Worm (Caenorhabditis elegans) whole organism, midembryonic: ENCODE results near the gene snt-1.

ENCODE experiments used
- T22C8.4 ChIP-seq: fragments of 200-800 bp; sonication (Bioruptor generic); IDR thresholded peaks from 2 replicates; pipeline ENCODE4 v1.3.6; 2022; ENCODE audit warnings: missing genetic modification characterization, missing compliant biosample characterization
- cog-1 ChIP-seq: sonication (generic microtip); optimal IDR thresholded peaks from 2 replicates; lab custom pipeline; 2016; ENCODE audit warnings: missing genetic modification characterization, missing compliant biosample characterization
- flt-1 ChIP-seq: fragments of 200-800 bp; sonication (Bioruptor generic); IDR thresholded peaks from 2 replicates; pipeline ENCODE4 v1.3.6; 2022; ENCODE audit warnings: missing genetic modification characterization, missing compliant biosample characterization
- klf-2 ChIP-seq: fragments of 200-800 bp; sonication (Bioruptor generic); conservative IDR thresholded peaks from 2 replicates; pipeline ENCODE4 v1.3.6; 2022; ENCODE audit warnings: missing genetic modification reagents, missing genetic modification characterization, missing compliant biosample characterization
- med-1 ChIP-seq: sonication (generic microtip); optimal IDR thresholded peaks from 2 replicates; lab custom pipeline; 2017; ENCODE audit warnings: missing genetic modification characterization, mild to moderate bottlenecking, missing compliant biosample characterization, antibody characterized with exemption, missing genetic modification reagents; ENCODE audit not compliant: insufficient read depth
- ref-1 ChIP-seq: fragments of 200-800 bp; sonication (Bioruptor generic); conservative IDR thresholded peaks from 2 replicates; pipeline ENCODE4 v1.3.6; 2022; ENCODE audit warnings: missing genetic modification reagents, missing genetic modification characterization, missing compliant biosample characterization
- tab-1 ChIP-seq: fragments of 200-800 bp; sonication (Bioruptor generic); IDR thresholded peaks from 2 replicates; pipeline ENCODE4 v1.3.6; 2022; ENCODE audit warnings: missing genetic modification characterization, missing compliant biosample characterization
- ztf-23 ChIP-seq: fragments of 200-800 bp; sonication (Bioruptor generic); IDR thresholded peaks from 2 replicates; pipeline ENCODE4 v1.3.6; 2022; ENCODE audit warnings: missing genetic modification reagents, missing genetic modification characterization, missing compliant biosample characterization
- ztf-29 ChIP-seq: fragments of 200-800 bp; sonication (Bioruptor generic); IDR thresholded peaks from 2 replicates; pipeline ENCODE4 v1.3.6; 2022; ENCODE audit warnings: missing genetic modification reagents, missing genetic modification characterization, missing compliant biosample characterization

snt-1 gene

DNA sequence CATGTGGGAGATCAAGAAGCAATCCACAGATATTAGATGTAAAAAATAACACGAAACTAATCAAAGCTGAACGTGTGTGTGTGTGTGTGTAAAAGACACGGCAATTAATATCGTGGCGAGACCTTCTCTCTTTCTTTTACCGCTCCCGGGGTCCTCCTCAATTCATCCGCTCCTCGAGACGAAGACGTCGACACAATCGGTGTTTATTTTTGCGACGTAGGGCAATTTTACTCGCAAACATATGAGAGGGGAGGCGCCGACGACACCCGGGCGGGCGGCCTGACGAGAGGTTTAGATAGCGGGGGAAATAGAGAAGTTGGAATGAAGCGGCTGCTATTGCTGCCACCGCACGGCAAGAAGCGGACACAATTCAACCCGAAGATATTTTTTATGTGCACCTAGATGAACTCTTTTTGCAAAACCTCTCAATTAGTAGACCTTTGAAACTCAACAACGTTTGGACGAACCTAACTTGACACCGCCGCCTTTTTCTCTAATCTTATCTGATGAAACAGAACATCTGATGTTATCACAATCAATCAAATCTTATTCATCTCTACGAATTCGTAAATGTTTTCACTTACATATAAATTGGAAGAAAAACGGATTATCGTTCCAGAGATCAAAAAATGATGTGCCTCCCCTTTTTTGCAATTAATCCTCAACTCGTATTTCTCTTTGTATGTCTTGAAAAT lies 22.1 kb downstream of the snt-1 start:
- TF ChIP-seq tab-1, result no peak
- TF ChIP-seq klf-2, result no peak
- TF ChIP-seq T22C8.4, result 0 out of 2 replicates have a peak, but pooled peaks have one; percentile 14
- no peak for TF ChIP-seq flt-1 (GFP tag; lab: Robert Waterston, UW)
- no peak for TF ChIP-seq ref-1
- TF ChIP-seq ztf-23, result 0 out of 2 replicates have a peak, but pooled peaks have one; percentile 32

DNA sequence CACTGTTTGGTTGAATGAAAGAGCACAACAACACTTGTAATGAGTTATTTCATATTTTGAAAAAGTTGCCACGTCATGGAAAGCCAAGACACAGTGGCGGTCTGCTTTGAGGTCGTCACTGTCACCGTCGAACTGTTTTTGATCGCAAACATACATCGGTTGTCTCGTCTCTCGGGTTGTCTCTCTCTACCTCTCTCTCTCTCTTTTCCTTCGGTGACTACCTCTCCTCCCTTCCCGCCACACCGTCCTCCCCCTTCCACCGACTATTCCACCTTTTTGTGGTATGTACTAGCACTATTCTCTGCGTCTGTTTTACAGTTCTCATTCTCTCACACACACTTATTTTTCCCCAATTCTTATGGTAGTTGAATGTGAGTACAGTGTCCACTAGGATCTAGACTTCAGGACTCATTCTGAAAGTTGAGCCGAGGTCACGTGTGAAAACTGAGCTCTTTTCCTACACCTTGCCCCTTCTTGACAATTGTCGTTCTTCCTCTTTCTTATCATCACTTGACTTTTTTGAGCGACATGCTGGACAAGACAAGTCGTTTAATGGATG lies 23.1 kb downstream of the snt-1 start:
- TF ChIP-seq T22C8.4 (no peak), klf-2 (no peak), flt-1 (GFP tag; lab: Robert Waterston, UW) (no peak), med-1 (GFP tag; lab: Kevin White, UChicago) (no peak), tab-1 (no peak), ref-1 (no peak), cog-1 (no peak), ztf-23 (no peak), ztf-29 (GFP tag; lab: Robert Waterston, UW) (no peak)

DNA sequence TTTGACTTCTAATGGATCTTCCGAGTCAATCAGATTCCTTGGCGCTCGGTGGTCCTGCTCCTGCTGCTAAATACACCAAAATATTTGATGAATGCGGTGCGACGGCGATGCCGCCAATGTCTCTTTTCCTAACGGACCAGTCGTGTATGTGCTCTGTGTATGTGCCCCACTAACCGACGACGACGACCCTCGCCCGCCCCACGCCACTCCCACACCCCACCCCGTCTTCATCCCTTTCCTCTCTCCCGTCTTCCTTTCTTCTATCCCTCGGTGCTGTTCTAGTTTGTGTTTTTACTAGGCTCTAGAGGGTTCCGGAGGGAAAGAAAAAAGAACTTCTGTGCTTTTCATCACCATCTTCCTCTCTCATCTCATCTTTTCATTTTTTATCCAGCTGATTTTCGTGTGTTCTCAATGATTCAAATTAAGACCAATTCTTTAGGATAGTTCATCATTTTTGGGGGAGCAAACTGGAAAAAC lies 23.9 kb downstream of the snt-1 start, which contains the start of gene egl-27:
egl-27 (plus strand) TSS at position 427 of the 477 bp plus-strand sequence.
- TF ChIP-seq cog-1 (no peak), flt-1 (GFP tag; lab: Robert Waterston, UW) (peak; percentile 66; the same call in 1 of the 2 replicates), T22C8.4 (no peak), med-1 (GFP tag; lab: Kevin White, UChicago) (no peak), ztf-23 (0 out of 2 replicates have a peak, but pooled peaks have one; percentile 29), ref-1 (no peak), ztf-29 (GFP tag; lab: Robert Waterston, UW) (no peak)

DNA sequence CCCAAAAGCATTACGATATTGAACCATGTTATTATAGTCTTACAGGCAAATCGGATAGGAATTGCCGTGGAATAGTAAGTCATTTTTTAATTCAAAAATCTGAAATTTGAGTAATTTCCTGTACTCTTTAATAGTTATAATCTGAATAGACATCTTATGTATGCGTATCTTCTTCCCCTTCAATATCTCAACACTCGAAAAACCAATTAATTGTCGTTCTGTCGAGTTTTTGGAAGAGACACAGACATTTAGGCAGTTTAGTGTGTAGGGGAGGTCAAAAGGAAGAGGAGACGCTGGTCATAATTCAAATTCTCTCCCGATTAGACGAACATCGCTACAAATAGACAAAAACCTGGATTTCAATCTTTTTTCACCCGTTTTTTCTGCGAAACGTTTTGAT lies 24.7 kb downstream of the snt-1 start:
- TF ChIP-seq cog-1 (no peak), med-1 (GFP tag; lab: Kevin White, UChicago) (peak; percentile 22), flt-1 (GFP tag; lab: Robert Waterston, UW) (peak; percentile 35; the same call in 1 of the 2 replicates), tab-1 (no peak), klf-2 (no peak), ref-1 (no peak), ztf-23 (no peak)

- TF ChIP-seq klf-2, result no peak
- no peak for TF ChIP-seq flt-1 (GFP tag; lab: Robert Waterston, UW)
- TF ChIP-seq ztf-29 (GFP tag; lab: Robert Waterston, UW), result no peak
- 0 out of 2 replicates have a peak, but pooled peaks have one; percentile 66 for TF ChIP-seq ztf-23
- TF ChIP-seq cog-1, result peak; percentile 50
- no peak for TF ChIP-seq ref-1
These were observed 25.3 kb downstream of the snt-1 start for ce11 chrII:6835972-6836595.

- no peak for TF ChIP-seq T22C8.4
- TF ChIP-seq med-1 (GFP tag; lab: Kevin White, UChicago), result no peak
- no peak for TF ChIP-seq ztf-29 (GFP tag; lab: Robert Waterston, UW)
- no peak for TF ChIP-seq cog-1
- no peak for TF ChIP-seq ztf-23
- no peak for TF ChIP-seq tab-1
- TF ChIP-seq flt-1 (GFP tag; lab: Robert Waterston, UW), result no peak
- TF ChIP-seq ref-1, result no peak
- no peak for TF ChIP-seq klf-2
These were observed 26.2 kb downstream of the snt-1 start for ce11 chrII:6836762-6837566.

DNA sequence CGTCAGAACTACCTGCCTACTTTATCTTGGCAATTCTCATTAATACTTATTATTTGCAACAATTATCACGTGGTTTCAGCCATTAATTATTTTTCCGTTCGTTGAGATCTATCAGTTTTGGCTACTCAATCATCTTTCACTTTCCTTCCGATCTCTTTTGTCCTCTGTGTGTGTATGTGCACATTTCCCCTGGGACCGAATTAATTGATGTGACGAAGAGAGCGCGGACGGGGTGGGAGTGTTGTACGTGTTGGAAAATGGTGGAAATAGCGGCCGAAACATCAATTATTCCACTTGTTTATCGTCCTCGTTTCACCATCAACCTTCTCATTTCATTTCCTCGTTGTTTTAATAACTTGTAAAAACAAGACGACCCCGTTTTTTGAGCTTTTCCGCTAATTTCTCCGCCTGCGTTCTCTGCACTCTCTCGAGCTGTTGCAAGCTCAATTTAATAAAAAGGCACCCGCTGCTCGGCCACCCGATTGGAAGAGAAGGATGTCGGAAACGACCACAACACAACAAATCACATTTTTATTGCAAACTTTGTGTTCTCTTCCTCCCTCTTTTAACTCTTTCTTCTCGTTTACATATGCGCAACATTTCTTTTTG lies 27.6 kb downstream of the snt-1 start:
- peak; percentile 13 for TF ChIP-seq cog-1
- TF ChIP-seq tab-1, result no peak
- no peak for TF ChIP-seq klf-2

- no peak for TF ChIP-seq ztf-23
- no peak for TF ChIP-seq ref-1
- TF ChIP-seq flt-1 (GFP tag; lab: Robert Waterston, UW), result no peak
- TF ChIP-seq tab-1, result no peak
- no peak for TF ChIP-seq cog-1
- no peak for TF ChIP-seq ztf-29 (GFP tag; lab: Robert Waterston, UW)
- TF ChIP-seq klf-2, result no peak
- no peak for TF ChIP-seq med-1 (GFP tag; lab: Kevin White, UChicago)
- TF ChIP-seq T22C8.4, result no peak
These were observed 28.2 kb downstream of the snt-1 start for ce11 chrII:6838977-6839376.

DNA sequence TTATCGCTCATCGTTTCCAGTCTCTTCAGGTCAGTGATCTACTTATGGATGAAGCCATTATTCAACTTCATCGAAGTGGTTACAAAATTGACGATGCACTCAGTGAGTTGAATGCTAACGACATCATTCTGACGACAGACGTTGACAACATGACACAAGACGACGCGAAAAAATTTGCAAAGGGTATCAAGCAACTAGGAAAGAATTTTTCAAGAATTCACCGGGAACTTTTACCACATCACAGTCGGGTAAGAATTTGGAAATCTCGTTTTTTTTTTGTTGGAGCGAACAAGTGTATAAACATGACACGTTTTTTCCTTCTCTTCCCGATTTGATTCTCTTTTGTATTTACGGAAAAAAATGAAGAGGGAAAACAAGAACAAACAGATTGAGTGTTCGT lies 29.9 kb downstream of the snt-1 start:
- TF ChIP-seq ztf-29 (GFP tag; lab: Robert Waterston, UW) (no peak), ref-1 (no peak), klf-2 (no peak), med-1 (GFP tag; lab: Kevin White, UChicago) (no peak), T22C8.4 (no peak), ztf-23 (no peak), flt-1 (GFP tag; lab: Robert Waterston, UW) (no peak), cog-1 (no peak), tab-1 (no peak)

DNA sequence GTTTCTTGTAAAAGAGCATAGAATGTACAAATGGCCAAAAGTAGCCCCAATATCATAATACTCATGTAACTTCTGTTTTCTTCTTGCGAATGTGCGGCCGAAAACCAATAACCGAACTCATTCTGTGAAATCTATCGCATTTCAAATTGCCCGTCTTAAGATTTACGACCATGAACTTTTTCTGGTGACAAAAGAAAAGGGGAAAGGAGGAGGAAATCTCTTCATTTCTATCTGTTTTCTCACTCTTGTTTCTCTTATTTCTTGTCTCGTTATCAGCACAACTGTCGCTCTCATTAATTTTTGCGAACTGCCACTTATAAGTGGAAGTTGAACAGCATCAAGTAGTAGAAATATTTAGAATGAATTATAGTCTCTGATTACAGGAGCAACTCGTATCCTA lies 30.3 kb downstream of the snt-1 start:
- TF ChIP-seq cog-1 (peak; percentile 15), klf-2 (no peak), ztf-23 (no peak), med-1 (GFP tag; lab: Kevin White, UChicago) (no peak)
